Worm (Caenorhabditis elegans): ENCODE measurements around the gene dli-1.

DNA sequence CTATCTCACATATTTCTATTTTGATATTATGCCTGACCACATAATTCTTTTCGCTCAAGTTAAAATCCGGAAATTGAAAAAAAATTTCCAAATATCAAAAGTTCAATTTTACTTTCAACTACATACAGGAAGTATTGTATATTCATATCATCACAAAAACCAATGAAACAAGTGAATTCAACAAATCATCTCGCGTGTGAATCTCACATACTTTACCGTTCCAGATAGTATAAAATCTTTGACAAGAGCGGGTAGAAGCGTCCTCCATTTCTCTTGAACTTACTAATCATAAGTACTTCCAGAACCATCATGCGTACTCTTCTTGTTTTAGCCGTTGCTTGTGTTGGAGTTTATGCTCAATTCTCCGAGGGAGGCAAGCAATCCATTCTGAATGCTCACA, 27.1 kb downstream of the dli-1 start, which contains the start of gene scl-8:
- no peak for TF ChIP-seq pha-4 (GFP tag; IDR thresholded peaks at IDR 0.05)
- TF ChIP-seq pha-4 (tag; optimal IDR thresholded peaks at IDR 0.05) = no peak
- no peak for TF ChIP-seq lin-13 (GFP tag; optimal IDR thresholded peaks at IDR 0.05)

Measured in whole organism, L4 larva.